Worm (Caenorhabditis elegans) whole organism, mixed stage, embryonic: ENCODE measurements around the gene gst-29.
"Not testable (repeated sequence)": the region's sequence is repeated elsewhere in the genome, so short reads cannot be mapped to it uniquely, and the experiment has no call there.

Source experiments
- M03D4.4 ChIP-seq: sonication (generic microtip); optimal IDR thresholded peaks from 2 replicates; lab custom pipeline; 2017; ENCODE audit warnings: mild to moderate bottlenecking, missing genetic modification characterization, missing compliant biosample characterization
- blmp-1 ChIP-seq: fragments of 150-350 bp; optimal IDR thresholded peaks from 2 replicates; lab custom pipeline; 2014; ENCODE audit warnings: missing biosample characterization, missing genetic modification characterization
- ceh-83 ChIP-seq: fragments of 200-800 bp; sonication (Bioruptor generic); optimal IDR thresholded peaks from 2 replicates; lab custom pipeline; 2018; ENCODE audit warnings: mild to moderate bottlenecking, missing genetic modification characterization, missing compliant biosample characterization
- ces-1 ChIP-seq: fragments of 150-350 bp; optimal IDR thresholded peaks from 2 replicates; lab custom pipeline; 2014; ENCODE audit warnings: missing biosample characterization, missing genetic modification reagents, missing genetic modification characterization
- drap-1 ChIP-seq: fragments of 200-800 bp; sonication (Bioruptor generic); optimal IDR thresholded peaks from 3 replicates; lab custom pipeline; 2018; ENCODE audit warnings: mild to moderate bottlenecking, missing genetic modification characterization, missing compliant biosample characterization
- elt-3 ChIP-seq: fragments of 150-350 bp; optimal IDR thresholded peaks from 2 replicates; lab custom pipeline; 2014; ENCODE audit warnings: missing biosample characterization, missing genetic modification characterization
- lin-13 ChIP-seq: fragments of 150-350 bp; optimal IDR thresholded peaks from 2 replicates; lab custom pipeline; 2014; ENCODE audit warnings: missing biosample characterization, missing genetic modification characterization
- nhr-2 ChIP-seq: fragments of 150-350 bp; optimal IDR thresholded peaks from 2 replicates; lab custom pipeline; 2014; ENCODE audit warnings: missing biosample characterization, missing genetic modification characterization
- nhr-76 ChIP-seq: sonication (generic microtip); optimal IDR thresholded peaks from 2 replicates; lab custom pipeline; 2017; ENCODE audit warnings: missing biosample characterization, missing genetic modification characterization
- pha-4 ChIP-seq: fragments of 150-350 bp; optimal IDR thresholded peaks from 2 replicates; lab custom pipeline; 2018; ENCODE audit warnings: missing biosample characterization, missing genetic modification reagents, missing genetic modification characterization
- snpc-4 ChIP-seq: fragments of 150-350 bp; optimal IDR thresholded peaks from 2 replicates; lab custom pipeline; 2014; ENCODE audit warnings: missing biosample characterization, missing genetic modification characterization
- sptf-1 ChIP-seq: sonication (generic microtip); optimal IDR thresholded peaks from 2 replicates; lab custom pipeline; 2017; ENCODE audit warnings: mild to moderate bottlenecking, missing genetic modification characterization, moderate library complexity, missing compliant biosample characterization
- unc-39 ChIP-seq: fragments of 150-350 bp; optimal IDR thresholded peaks from 2 replicates; lab custom pipeline; 2014; ENCODE audit warnings: missing biosample characterization, missing genetic modification characterization
- unc-62 ChIP-seq: fragments of 150-350 bp; optimal IDR thresholded peaks from 2 replicates; lab custom pipeline; 2014; ENCODE audit warnings: missing biosample characterization, missing genetic modification reagents, missing genetic modification characterization

ce11 chrII:15171816-15172215 lies 2.2 kb upstream of the gst-29 start, which contains the start of gene gst-39:
- not testable (repeated sequence) for TF ChIP-seq ces-1 (GFP tag; lab: Kevin White, UChicago); pha-4; M03D4.4 (tag; lab: Kevin White, UChicago); elt-3; sptf-1 (tag; lab: Kevin White, UChicago); lin-13 (tag; lab: Kevin White, UChicago); snpc-4 (tag; lab: Kevin White, UChicago); unc-39 (tag; lab: Kevin White, UChicago); drap-1 (GFP tag; lab: Kevin White, UChicago); ceh-83 (GFP tag; lab: Kevin White, UChicago); nhr-2 (tag; lab: Kevin White, UChicago); unc-62 (GFP tag; lab: Kevin White, UChicago); nhr-76 (tag; lab: Kevin White, UChicago); blmp-1
